Worm (Caenorhabditis elegans) whole organism, early embryonic: ENCODE data around the gene ZK792.7.

Source experiments
- F13C5.2 ChIP-seq: sonication (generic microtip); optimal IDR thresholded peaks from 2 replicates; lab custom pipeline; 2017; ENCODE audit warnings: mild to moderate bottlenecking, missing genetic modification characterization, inconsistent platforms, missing compliant biosample characterization
- aly-1 ChIP-seq: sonication (generic microtip); optimal IDR thresholded peaks from 2 replicates; lab custom pipeline; 2016; ENCODE audit warnings: missing genetic modification characterization, missing compliant biosample characterization
- ama-1 ChIP-seq: fragments of 150-350 bp; optimal IDR thresholded peaks from 2 replicates; lab custom pipeline; 2014
- ceh-13 ChIP-seq: fragments of 200-800 bp; sonication (Bioruptor generic); optimal IDR thresholded peaks from 2 replicates; lab custom pipeline; 2018; ENCODE audit warnings: mild to moderate bottlenecking, missing genetic modification characterization, missing compliant biosample characterization
- ceh-36 ChIP-seq: sonication (generic microtip); optimal IDR thresholded peaks from 2 replicates; lab custom pipeline; 2016; ENCODE audit warnings: missing genetic modification characterization, inconsistent platforms, missing compliant biosample characterization
- flt-1 ChIP-seq: fragments of 200-800 bp; sonication (Bioruptor generic); IDR thresholded peaks from 2 replicates; pipeline ENCODE4 v1.3.6; 2022; ENCODE audit warnings: missing genetic modification characterization, missing compliant biosample characterization
- hmbx-1 ChIP-seq: sonication (generic microtip); optimal IDR thresholded peaks from 2 replicates; lab custom pipeline; 2016; ENCODE audit warnings: mild to moderate bottlenecking, missing genetic modification characterization, missing compliant biosample characterization
- pes-1 ChIP-seq: fragments of 200-800 bp; sonication (Bioruptor generic); IDR thresholded peaks from 2 replicates; pipeline ENCODE4 v1.3.6; 2022; ENCODE audit warnings: missing genetic modification reagents, missing genetic modification characterization, missing compliant biosample characterization
- tbx-11 ChIP-seq: fragments of 200-800 bp; sonication (Bioruptor generic); IDR thresholded peaks from 2 replicates; pipeline ENCODE4 v1.3.6; 2022; ENCODE audit warnings: missing genetic modification characterization, missing compliant biosample characterization

- no peak for TF ChIP-seq tbx-11 (GFP tag; lab: Robert Waterston, UW)
- TF ChIP-seq aly-1 = no peak
- TF ChIP-seq ama-1 (lab: Kevin White, UChicago) = no peak
- TF ChIP-seq ceh-13 (GFP tag; lab: Kevin White, UChicago) = no peak
- TF ChIP-seq ceh-36 (tag; lab: Kevin White, UChicago) = no peak
- TF ChIP-seq hmbx-1 (tag; lab: Kevin White, UChicago) = no peak
- no peak for TF ChIP-seq F13C5.2 (tag; lab: Kevin White, UChicago)
- no peak for TF ChIP-seq pes-1 (GFP tag; lab: Robert Waterston, UW)
- no peak for TF ChIP-seq flt-1 (GFP tag; lab: Robert Waterston, UW)
Measured at ce11 chrIV:11646908-11647307, 47.3 kb upstream of the ZK792.7 start.
